Worm (Caenorhabditis elegans) whole organism, late embryonic: ENCODE measurements around the gene scav-4.

Experiments
- ahr-1 ChIP-seq: sonication (generic microtip); optimal IDR thresholded peaks from 2 replicates; lab custom pipeline; 2016; ENCODE audit warnings: missing genetic modification characterization, missing compliant biosample characterization
- ama-1 ChIP-seq: fragments of 150-350 bp; optimal IDR thresholded peaks from 2 replicates; lab custom pipeline; 2014
- ceh-14 ChIP-seq: sonication (generic microtip); optimal IDR thresholded peaks from 2 replicates; lab custom pipeline; 2016; ENCODE audit warnings: missing genotype, missing genetic modification characterization, missing compliant biosample characterization
- dmd-4 ChIP-seq: sonication (generic microtip); optimal IDR thresholded peaks from 2 replicates; lab custom pipeline; 2016; ENCODE audit warnings: borderline replicate concordance, missing genetic modification characterization, missing compliant biosample characterization
- elt-2 ChIP-seq: sonication (generic microtip); optimal IDR thresholded peaks from 2 replicates; lab custom pipeline; 2016; ENCODE audit warnings: missing genetic modification reagents, missing genetic modification characterization, missing compliant biosample characterization
- fkh-6 ChIP-seq: sonication (generic microtip); optimal IDR thresholded peaks from 2 replicates; lab custom pipeline; 2016; ENCODE audit warnings: missing genetic modification characterization, missing compliant biosample characterization
- nfya-1 ChIP-seq: sonication (generic microtip); optimal IDR thresholded peaks from 2 replicates; lab custom pipeline; 2017; ENCODE audit warnings: missing genetic modification characterization, mild to moderate bottlenecking, missing compliant biosample characterization, antibody characterized with exemption, moderate library complexity
- nhr-232 ChIP-seq: sonication (generic microtip); optimal IDR thresholded peaks from 2 replicates; lab custom pipeline; 2016; ENCODE audit warnings: missing genetic modification characterization, missing compliant biosample characterization
- pax-1 ChIP-seq: fragments of 150-350 bp; optimal IDR thresholded peaks from 2 replicates; lab custom pipeline; 2014; ENCODE audit warnings: missing biosample characterization, missing genetic modification characterization
- syd-9 ChIP-seq: sonication (generic microtip); optimal IDR thresholded peaks from 2 replicates; lab custom pipeline; 2016; ENCODE audit warnings: mild to moderate bottlenecking, missing genetic modification characterization, moderate library complexity, missing compliant biosample characterization
- ztf-16 ChIP-seq: sonication (generic microtip); optimal IDR thresholded peaks from 2 replicates; lab custom pipeline; 2017; ENCODE audit warnings: missing genetic modification characterization, missing compliant biosample characterization

ce11 chrX:13011897-13012296 is 30.3 kb downstream of the scav-4 start:
- TF ChIP-seq ama-1 (lab: Kevin White, UChicago), result no peak
- no peak for TF ChIP-seq dmd-4 (tag; lab: Kevin White, UChicago)
- TF ChIP-seq nhr-232, result no peak
- no peak for TF ChIP-seq pax-1
- no peak for TF ChIP-seq nfya-1 (tag; lab: Kevin White, UChicago)
- no peak for TF ChIP-seq fkh-6 (tag; lab: Kevin White, UChicago)
- no peak for TF ChIP-seq syd-9 (tag; lab: Kevin White, UChicago)
- TF ChIP-seq elt-2 (tag; lab: Kevin White, UChicago), result no peak
- no peak for TF ChIP-seq ceh-14 (tag; lab: Kevin White, UChicago)
- no peak for TF ChIP-seq ahr-1 (tag; lab: Kevin White, UChicago)
- TF ChIP-seq ztf-16, result no peak
